Fruit fly (Drosophila melanogaster): ENCODE measurements around the gene CG31198.

CG31198 gene

DNA sequence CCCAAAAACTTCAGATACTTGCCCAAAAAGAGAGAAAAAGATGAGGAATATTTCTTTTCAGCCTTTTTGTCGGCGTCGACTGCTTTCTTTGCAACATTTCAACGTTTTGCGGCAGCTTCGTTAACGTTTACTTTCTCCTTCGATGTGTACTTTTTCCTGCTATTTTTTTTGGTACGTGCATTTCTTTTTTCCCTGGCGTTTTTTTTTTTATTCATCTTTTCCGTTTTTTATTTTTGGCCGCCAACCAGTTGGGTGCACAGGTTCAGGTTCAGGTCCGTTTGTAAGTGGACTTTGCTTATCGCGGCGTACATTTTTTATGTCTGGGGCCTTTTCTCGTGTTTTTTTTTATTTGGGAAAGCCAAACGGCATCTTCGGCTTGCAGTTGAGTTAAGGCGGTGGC is 49.7 kb upstream of the CG31198 start (continued):
- no peak for TF ChIP-seq CG11294 (GFP tag; IDR thresholded peaks at IDR 0.05)
- TF ChIP-seq fkh (GFP tag; optimal IDR thresholded peaks at IDR 0.05): no peak
- no peak for TF ChIP-seq CG3032 (tag; optimal IDR thresholded peaks at IDR 0.05)

DNA sequence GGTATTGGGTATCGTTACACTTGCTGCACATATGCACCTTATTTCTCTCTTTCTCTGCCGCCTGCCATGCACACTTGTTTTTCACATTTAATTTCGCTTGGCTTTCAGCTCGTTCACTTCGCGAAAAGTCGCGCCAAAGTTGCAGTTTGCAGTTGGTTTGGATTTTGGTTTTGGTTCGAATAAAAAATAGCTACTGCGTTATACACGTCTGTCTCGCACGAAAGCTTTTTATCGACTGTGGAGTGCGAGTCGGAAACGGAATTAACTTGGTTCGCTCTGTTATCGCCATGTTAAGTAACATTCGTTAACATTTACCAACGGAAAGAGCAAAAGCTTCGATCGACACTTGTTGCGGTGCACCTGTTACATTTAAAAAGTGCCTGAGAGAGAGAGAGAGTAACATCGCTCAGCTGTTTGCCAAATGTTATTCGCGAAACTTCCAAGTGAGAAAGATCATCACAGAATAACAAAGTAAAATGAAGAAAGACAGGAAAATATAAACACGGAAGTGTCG is 34.6 kb upstream of the CG31198 start, which contains the start of gene CG31176:
Gene CG31176, minus strand, starts transcription at position 241 of the 514 bp plus-strand sequence.
- TF ChIP-seq fd59A (GFP tag; optimal IDR thresholded peaks at IDR 0.05): no peak
- no peak for TF ChIP-seq CG3032 (tag; optimal IDR thresholded peaks at IDR 0.05)
- TF ChIP-seq Lpt (GFP tag; optimal IDR thresholded peaks at IDR 0.05): no peak
- no peak for TF ChIP-seq CG10669 (GFP tag; optimal IDR thresholded peaks at IDR 0.05)
- TF ChIP-seq fd85E (GFP tag; optimal IDR thresholded peaks at IDR 0.05): no peak
- no peak for TF ChIP-seq CG11762 (GFP tag; optimal IDR thresholded peaks at IDR 0.05; ENCODE audit: insufficient read depth)
- TF ChIP-seq CG8119 (GFP tag; IDR thresholded peaks at IDR 0.05): no peak
- TF ChIP-seq lz (GFP tag; optimal IDR thresholded peaks at IDR 0.05): no peak
- TF ChIP-seq CG8632 (GFP tag; optimal IDR thresholded peaks at IDR 0.05): no peak
- TF ChIP-seq eg (GFP tag; IDR thresholded peaks at IDR 0.05): no peak; the same call in 2 of the 3 replicates
- TF ChIP-seq vri (GFP tag; optimal IDR thresholded peaks at IDR 0.05): no peak

DNA sequence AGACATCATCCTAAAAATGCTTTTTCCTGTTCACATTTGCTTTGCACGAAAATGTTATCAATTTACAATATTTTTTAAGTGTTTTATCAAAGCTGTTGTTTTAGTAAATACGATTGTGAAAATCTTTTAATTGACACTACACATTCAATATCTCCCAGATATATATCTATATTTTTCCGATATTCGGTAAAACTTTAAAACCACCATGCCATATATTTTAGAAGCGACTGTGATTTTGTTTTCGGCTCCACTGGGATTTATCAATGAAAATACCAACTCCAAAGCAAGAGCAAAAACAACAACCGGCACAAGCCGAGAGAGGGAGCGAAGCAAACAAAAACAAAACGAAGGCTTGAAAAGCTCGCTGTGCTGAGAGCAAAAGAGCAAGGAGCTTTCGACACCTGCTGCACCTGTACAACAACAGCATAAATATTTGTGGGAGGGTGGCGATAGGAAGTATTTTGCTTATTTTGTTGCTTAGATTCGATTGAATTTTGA is 34.1 kb upstream of the CG31198 start:
- peak; percentile 70 for TF ChIP-seq Lpt (GFP tag; optimal IDR thresholded peaks at IDR 0.05)
- TF ChIP-seq cyc (GFP tag; optimal IDR thresholded peaks at IDR 0.05): peak; percentile 78
- TF ChIP-seq OdsH (GFP tag; optimal IDR thresholded peaks at IDR 0.05): peak; percentile 83
- TF ChIP-seq Ets96B (tag; optimal IDR thresholded peaks at IDR 0.05): peak; percentile 79
- TF ChIP-seq CG6808 (GFP tag; optimal IDR thresholded peaks at IDR 0.05): peak; percentile 69
- TF ChIP-seq CG9139 (GFP tag; optimal IDR thresholded peaks at IDR 0.05): peak; percentile 4
- TF ChIP-seq Eip75B (GFP tag; optimal IDR thresholded peaks at IDR 0.05): peak; percentile 82
- peak; percentile 72 for TF ChIP-seq Sox15 (GFP tag; optimal IDR thresholded peaks at IDR 0.05)
- peak; percentile 86 for TF ChIP-seq Sox102F (GFP tag; optimal IDR thresholded peaks at IDR 0.05)
- TF ChIP-seq esn (GFP tag; optimal IDR thresholded peaks at IDR 0.05): peak; percentile 92
- TF ChIP-seq achi (GFP tag; optimal IDR thresholded peaks at IDR 0.05): peak; percentile 86
- peak; percentile 89 for TF ChIP-seq topi (GFP tag; optimal IDR thresholded peaks at IDR 0.05)
- peak; percentile 82 for TF ChIP-seq CG6276 (GFP tag; optimal IDR thresholded peaks at IDR 0.05)
- TF ChIP-seq CG10669 (GFP tag; optimal IDR thresholded peaks at IDR 0.05): peak; percentile 79
- TF ChIP-seq fd59A (GFP tag; optimal IDR thresholded peaks at IDR 0.05): peak; percentile 68
- peak; percentile 81 for TF ChIP-seq acj6 (GFP tag; optimal IDR thresholded peaks at IDR 0.05)
- TF ChIP-seq Sox14 (GFP tag; optimal IDR thresholded peaks at IDR 0.05): peak; percentile 88
- no peak; the same call in 1 of the 2 replicates for TF ChIP-seq CG11294 (GFP tag; IDR thresholded peaks at IDR 0.05)
- peak; percentile 87 for TF ChIP-seq lz (GFP tag; optimal IDR thresholded peaks at IDR 0.05)
- TF ChIP-seq fkh (GFP tag; optimal IDR thresholded peaks at IDR 0.05): no peak
- peak; percentile 59 for TF ChIP-seq fd85E (GFP tag; optimal IDR thresholded peaks at IDR 0.05)
- peak; percentile 47 to 86 for TF ChIP-seq salr (GFP tag; optimal IDR thresholded peaks at IDR 0.05)
- peak; percentile 87 for TF ChIP-seq Hr4 (GFP tag; optimal IDR thresholded peaks at IDR 0.05)
- peak; percentile 83 for TF ChIP-seq Hr39 (GFP tag; optimal IDR thresholded peaks at IDR 0.05)
- no peak for TF ChIP-seq Eip93F (GFP tag; optimal IDR thresholded peaks at IDR 0.05)
- TF ChIP-seq Smox (GFP tag; optimal IDR thresholded peaks at IDR 0.05): peak; percentile 88
- TF ChIP-seq CG3032 (tag; optimal IDR thresholded peaks at IDR 0.05): peak; percentile 79
- peak; percentile 56 for TF ChIP-seq Blimp-1 (GFP tag; optimal IDR thresholded peaks at IDR 0.05)
- TF ChIP-seq vri (GFP tag; optimal IDR thresholded peaks at IDR 0.05): peak; percentile 68
- TF ChIP-seq dsx (GFP tag; optimal IDR thresholded peaks at IDR 0.05; ENCODE audit: poor library complexity, severe bottlenecking): peak; percentile 75
- peak; percentile 87 for TF ChIP-seq CG8119 (GFP tag; IDR thresholded peaks at IDR 0.05)
- peak; percentile 74 for TF ChIP-seq spab (GFP tag; optimal IDR thresholded peaks at IDR 0.05)
- TF ChIP-seq CG4318 (GFP tag; optimal IDR thresholded peaks at IDR 0.05): peak; percentile 80
- peak; percentile 80 for TF ChIP-seq dac (GFP tag; optimal IDR thresholded peaks at IDR 0.05)
- peak; percentile 88 for TF ChIP-seq net (GFP tag; optimal IDR thresholded peaks at IDR 0.05)
- TF ChIP-seq pdm3 (GFP tag; optimal IDR thresholded peaks at IDR 0.05): peak; percentile 80
- TF ChIP-seq svp (GFP tag): peak; percentile 96
- peak; percentile 59 for TF ChIP-seq CG8319 (GFP tag; optimal IDR thresholded peaks at IDR 0.05)
- TF ChIP-seq CG34406 (GFP tag; optimal IDR thresholded peaks at IDR 0.05): peak; percentile 83
- peak; percentile 90 for TF ChIP-seq CG32006 (GFP tag; optimal IDR thresholded peaks at IDR 0.05)
- TF ChIP-seq CG11902 (GFP tag; optimal IDR thresholded peaks at IDR 0.05): peak; percentile 50
- peak; percentile 97 for TF ChIP-seq Eip78C (GFP tag)

Data from whole organism, prepupa.